Fruit fly (Drosophila melanogaster): ENCODE results near the gene CG42564.

Gene CG42564

DNA sequence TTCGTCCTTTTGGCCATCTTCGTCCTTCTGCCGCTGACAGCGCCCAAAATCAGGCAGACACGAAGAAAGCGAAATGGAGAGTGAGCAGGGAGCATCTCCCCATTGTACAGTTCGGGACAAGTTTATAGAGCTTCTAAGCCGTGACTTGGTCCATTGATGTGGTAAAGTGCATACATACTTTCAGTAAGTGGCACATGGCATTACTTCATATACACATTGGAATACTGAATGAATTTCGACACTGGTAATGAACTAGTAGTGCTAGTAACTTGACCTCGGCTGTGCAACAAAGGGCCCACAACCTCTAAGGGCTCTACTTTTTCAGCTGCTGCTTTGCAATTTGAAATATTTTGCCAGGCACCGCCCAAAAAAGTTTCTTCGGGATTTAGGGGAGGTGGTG, 42.0 kb downstream of the CG42564 start (continued):
- TF ChIP-seq Sry-β (GFP tag; optimal IDR thresholded peaks at IDR 0.05) = no peak
- no peak for TF ChIP-seq Dfd (GFP tag; optimal IDR thresholded peaks at IDR 0.05)
- peak; percentile 16 for TF ChIP-seq zen (tag; optimal IDR thresholded peaks at IDR 0.05)
- peak; percentile 72 for TF ChIP-seq CG9215 (GFP tag; IDR thresholded peaks at IDR 0.05)
- peak; percentile 80 for TF ChIP-seq wdn (GFP tag; IDR thresholded peaks at IDR 0.05)
- peak; percentile 40 for TF ChIP-seq CG8089 (GFP tag; optimal IDR thresholded peaks at IDR 0.05)
- TF ChIP-seq Meics (GFP tag; optimal IDR thresholded peaks at IDR 0.05) = peak; percentile 89
- peak; percentile 69 for TF ChIP-seq ATbp (GFP tag; optimal IDR thresholded peaks at IDR 0.05)
- peak; percentile 30 for TF ChIP-seq Bdp1 (GFP tag; optimal IDR thresholded peaks at IDR 0.05)
- TF ChIP-seq CG10462 (GFP tag; optimal IDR thresholded peaks at IDR 0.05) = peak; percentile 18
- TF ChIP-seq CG7271 (tag; optimal IDR thresholded peaks at IDR 0.05) = no peak
- peak; percentile 6 for TF ChIP-seq CG8281 (tag; optimal IDR thresholded peaks at IDR 0.05)
- peak; percentile 87 for TF ChIP-seq CG14014 (GFP tag; IDR thresholded peaks at IDR 0.05)
- peak; percentile 52 for TF ChIP-seq CG4820 (GFP tag; optimal IDR thresholded peaks at IDR 0.05)
- TF ChIP-seq CG17912 (GFP tag; optimal IDR thresholded peaks at IDR 0.05) = no peak
- no peak for TF ChIP-seq MESR4 (GFP tag; optimal IDR thresholded peaks at IDR 0.05)
- peak; percentile 52 for TF ChIP-seq CG2875 (GFP tag; optimal IDR thresholded peaks at IDR 0.05)
- no peak for TF ChIP-seq cad (GFP tag; optimal IDR thresholded peaks at IDR 0.05)
- peak; percentile 45 for TF ChIP-seq sug (tag; optimal IDR thresholded peaks at IDR 0.05)
- TF ChIP-seq CG34422 (GFP tag; IDR thresholded peaks at IDR 0.05) = peak; percentile 89
- TF ChIP-seq HLH4C (GFP tag; IDR thresholded peaks at IDR 0.05; ENCODE audit: partially characterized antibody) = no peak
- peak; percentile 76 for TF ChIP-seq Aef1 (GFP tag; IDR thresholded peaks at IDR 0.05)
- TF ChIP-seq HmgZ (tag; optimal IDR thresholded peaks at IDR 0.05) = peak; percentile 77
- TF ChIP-seq eve (GFP tag; optimal IDR thresholded peaks at IDR 0.05) = peak in 1 of 2 experiments; percentile 53
- TF ChIP-seq CG7357 (GFP tag; IDR thresholded peaks at IDR 0.05) = peak; percentile 79
- no peak for TF ChIP-seq yki (optimal IDR thresholded peaks at IDR 0.05)
- TF ChIP-seq kah (GFP tag; optimal IDR thresholded peaks at IDR 0.05) = no peak
- TF ChIP-seq grau (tag; optimal IDR thresholded peaks at IDR 0.05) = peak; percentile 78
- TF ChIP-seq CG17385 (GFP tag; optimal IDR thresholded peaks at IDR 0.05) = peak; percentile 67
- TF ChIP-seq gt (GFP tag; IDR thresholded peaks at IDR 0.05) = no peak
- peak; percentile 72; the same call in 3 of the 4 replicates for TF ChIP-seq Gug (GFP tag; IDR thresholded peaks at IDR 0.05)
- TF ChIP-seq Stat92E (GFP tag; optimal IDR thresholded peaks at IDR 0.05) = no peak
- no peak for TF ChIP-seq CG9797 (GFP tag; optimal IDR thresholded peaks at IDR 0.05)
- TF ChIP-seq mld (GFP tag; IDR thresholded peaks at IDR 0.05; ENCODE audit: partially characterized antibody) = no peak
- TF ChIP-seq Opbp (GFP tag; IDR thresholded peaks at IDR 0.05; ENCODE audit: partially characterized antibody) = no peak
- 0 out of 2 replicates have a peak, but pooled peaks have one; percentile 56 for TF ChIP-seq CG32767 (GFP tag; IDR thresholded peaks at IDR 0.05)
- TF ChIP-seq CG10654 (GFP tag; optimal IDR thresholded peaks at IDR 0.05) = peak; percentile 71
- no peak for TF ChIP-seq CG13287 (GFP tag; IDR thresholded peaks at IDR 0.05; ENCODE audit: partially characterized antibody)
- TF ChIP-seq CG6175 (GFP tag; IDR thresholded peaks at IDR 0.05) = peak; percentile 59; the same call in 2 of the 3 replicates
- peak; percentile 90 for TF ChIP-seq slbo (GFP tag; IDR thresholded peaks at IDR 0.05)
- peak; percentile 57; the same call in 1 of the 2 replicates for TF ChIP-seq CG1024 (GFP tag; IDR thresholded peaks at IDR 0.05)
- TF ChIP-seq CG31441 (GFP tag; IDR thresholded peaks at IDR 0.05) = peak; percentile 59; the same call in 1 of the 2 replicates
- no peak for TF ChIP-seq inv (GFP tag; IDR thresholded peaks at IDR 0.05; ENCODE audit: partially characterized antibody)
- no peak for TF ChIP-seq HmgD (GFP tag; optimal IDR thresholded peaks at IDR 0.05)
- TF ChIP-seq NK7.1 (GFP tag; optimal IDR thresholded peaks at IDR 0.05) = peak; percentile 76
- TF ChIP-seq CG11085 (GFP tag; IDR thresholded peaks at IDR 0.05) = no peak; the same call in 1 of the 2 replicates
- peak; percentile 97 for TF ChIP-seq CG18599 (GFP tag; optimal IDR thresholded peaks at IDR 0.05)
- peak; percentile 16 for TF ChIP-seq CG14710 (tag; optimal IDR thresholded peaks at IDR 0.05)
- TF ChIP-seq CG6683 (GFP tag; optimal IDR thresholded peaks at IDR 0.05) = peak; percentile 60
- peak; percentile 47 for TF ChIP-seq luna (GFP tag; optimal IDR thresholded peaks at IDR 0.05)
- peak; percentile 71 for TF ChIP-seq CG10147 (GFP tag; optimal IDR thresholded peaks at IDR 0.05)

All from whole organism, embryonic.